Worm (Caenorhabditis elegans) whole organism, mixed stage, embryonic: ENCODE measurements around the gene fbxa-199.
A peak's percentile ranks its signal among the peaks of the same experiment; 100 is the strongest.

Experiments used
- M03D4.4 ChIP-seq: sonication (generic microtip); optimal IDR thresholded peaks from 2 replicates; lab custom pipeline; 2017; ENCODE audit warnings: mild to moderate bottlenecking, missing genetic modification characterization, missing compliant biosample characterization
- bed-3 ChIP-seq: fragments of 200-800 bp; sonication (Bioruptor generic); optimal IDR thresholded peaks from 3 replicates; lab custom pipeline; 2018; ENCODE audit warnings: mild to moderate bottlenecking, missing genetic modification characterization, moderate library complexity, missing compliant biosample characterization
- blmp-1 ChIP-seq: fragments of 150-350 bp; optimal IDR thresholded peaks from 2 replicates; lab custom pipeline; 2014; ENCODE audit warnings: missing biosample characterization, missing genetic modification characterization
- ceh-39 ChIP-seq: fragments of 150-350 bp; optimal IDR thresholded peaks from 2 replicates; lab custom pipeline; 2014; ENCODE audit warnings: missing biosample characterization, missing genetic modification characterization
- ceh-43 ChIP-seq: fragments of 200-800 bp; sonication (Bioruptor generic); optimal IDR thresholded peaks from 2 replicates; lab custom pipeline; 2018; ENCODE audit warnings: mild to moderate bottlenecking, missing genetic modification characterization, moderate library complexity, missing compliant biosample characterization
- ceh-83 ChIP-seq: fragments of 200-800 bp; sonication (Bioruptor generic); optimal IDR thresholded peaks from 2 replicates; lab custom pipeline; 2018; ENCODE audit warnings: mild to moderate bottlenecking, missing genetic modification characterization, missing compliant biosample characterization
- ces-1 ChIP-seq: fragments of 150-350 bp; optimal IDR thresholded peaks from 2 replicates; lab custom pipeline; 2014; ENCODE audit warnings: missing biosample characterization, missing genetic modification reagents, missing genetic modification characterization
- cnd-1 ChIP-seq: fragments of 200-800 bp; sonication (Bioruptor generic); optimal IDR thresholded peaks from 2 replicates; lab custom pipeline; 2018; ENCODE audit warnings: mild to moderate bottlenecking, missing genetic modification characterization, missing compliant biosample characterization
- elt-1 ChIP-seq: sonication (generic microtip); optimal IDR thresholded peaks from 2 replicates; lab custom pipeline; 2017; ENCODE audit warnings: missing genetic modification characterization, mild to moderate bottlenecking, missing compliant biosample characterization, antibody characterized with exemption, moderate library complexity, borderline replicate concordance; ENCODE audit not compliant: insufficient read depth
- elt-3 ChIP-seq: fragments of 150-350 bp; optimal IDR thresholded peaks from 2 replicates; lab custom pipeline; 2014; ENCODE audit warnings: missing biosample characterization, missing genetic modification characterization
- flh-1 ChIP-seq: fragments of 200-800 bp; sonication (Bioruptor generic); optimal IDR thresholded peaks from 2 replicates; lab custom pipeline; 2018; ENCODE audit warnings: mild to moderate bottlenecking, missing genetic modification characterization, moderate library complexity, missing compliant biosample characterization
- ham-2 ChIP-seq: fragments of 200-800 bp; sonication (Bioruptor generic); optimal IDR thresholded peaks from 2 replicates; lab custom pipeline; 2018; ENCODE audit warnings: mild to moderate bottlenecking, missing genetic modification characterization, missing compliant biosample characterization
- hlh-1 ChIP-seq: fragments of 150-350 bp; optimal IDR thresholded peaks from 2 replicates; lab custom pipeline; 2014; ENCODE audit warnings: missing biosample characterization, missing genetic modification reagents, missing genetic modification characterization
- lin-13 ChIP-seq: fragments of 150-350 bp; optimal IDR thresholded peaks from 2 replicates; lab custom pipeline; 2014; ENCODE audit warnings: missing biosample characterization, missing genetic modification characterization
- lin-32 ChIP-seq: fragments of 200-800 bp; sonication (Bioruptor generic); optimal IDR thresholded peaks from 2 replicates; lab custom pipeline; 2018; ENCODE audit warnings: mild to moderate bottlenecking, missing genetic modification characterization, missing compliant biosample characterization
- lsy-2 ChIP-seq: fragments of 150-350 bp; optimal IDR thresholded peaks from 2 replicates; lab custom pipeline; 2014; ENCODE audit warnings: missing biosample characterization, missing genetic modification characterization
- mab-5 ChIP-seq: fragments of 150-350 bp; optimal IDR thresholded peaks from 2 replicates; lab custom pipeline; 2014; ENCODE audit warnings: missing biosample characterization, missing genetic modification characterization
- mep-1 ChIP-seq: fragments of 150-350 bp; optimal IDR thresholded peaks from 2 replicates; lab custom pipeline; 2017; ENCODE audit warnings: missing biosample characterization, missing genetic modification reagents, missing genetic modification characterization, inconsistent platforms
- mls-2 ChIP-seq: sonication (generic microtip); optimal IDR thresholded peaks from 2 replicates; lab custom pipeline; 2016; ENCODE audit warnings: mild to moderate bottlenecking, missing genetic modification characterization, moderate library complexity, missing compliant biosample characterization
- nhr-2 ChIP-seq: fragments of 150-350 bp; optimal IDR thresholded peaks from 2 replicates; lab custom pipeline; 2014; ENCODE audit warnings: missing biosample characterization, missing genetic modification characterization
- nhr-237 ChIP-seq: fragments of 150-350 bp; optimal IDR thresholded peaks from 2 replicates; lab custom pipeline; 2014; ENCODE audit warnings: missing biosample characterization, missing genetic modification characterization
- nhr-28 ChIP-seq: fragments of 150-350 bp; optimal IDR thresholded peaks from 2 replicates; lab custom pipeline; 2014; ENCODE audit warnings: missing biosample characterization, missing genetic modification characterization
- nhr-76 ChIP-seq: sonication (generic microtip); optimal IDR thresholded peaks from 2 replicates; lab custom pipeline; 2017; ENCODE audit warnings: missing biosample characterization, missing genetic modification characterization
- pha-4 ChIP-seq: fragments of 150-350 bp; optimal IDR thresholded peaks from 2 replicates; lab custom pipeline; 2018; ENCODE audit warnings: missing biosample characterization, missing genetic modification reagents, missing genetic modification characterization
- sem-2 ChIP-seq: fragments of 200-800 bp; sonication (Bioruptor generic); optimal IDR thresholded peaks from 2 replicates; lab custom pipeline; 2018; ENCODE audit warnings: mild to moderate bottlenecking, missing genetic modification characterization, missing compliant biosample characterization
- snpc-4 ChIP-seq: fragments of 150-350 bp; optimal IDR thresholded peaks from 2 replicates; lab custom pipeline; 2014; ENCODE audit warnings: missing biosample characterization, missing genetic modification characterization
- sptf-1 ChIP-seq: sonication (generic microtip); optimal IDR thresholded peaks from 2 replicates; lab custom pipeline; 2017; ENCODE audit warnings: mild to moderate bottlenecking, missing genetic modification characterization, moderate library complexity, missing compliant biosample characterization
- tbx-8 ChIP-seq: fragments of 200-800 bp; sonication (Bioruptor generic); optimal IDR thresholded peaks from 2 replicates; lab custom pipeline; 2018; ENCODE audit warnings: mild to moderate bottlenecking, missing genetic modification characterization, moderate library complexity, missing compliant biosample characterization
- unc-120 ChIP-seq: sonication (generic microtip); optimal IDR thresholded peaks from 2 replicates; lab custom pipeline; 2017; ENCODE audit warnings: missing genetic modification characterization, missing compliant biosample characterization; ENCODE audit not compliant: poor library complexity, severe bottlenecking
- unc-39 ChIP-seq: fragments of 150-350 bp; optimal IDR thresholded peaks from 2 replicates; lab custom pipeline; 2014; ENCODE audit warnings: missing biosample characterization, missing genetic modification characterization
- unc-62 ChIP-seq: fragments of 150-350 bp; optimal IDR thresholded peaks from 2 replicates; lab custom pipeline; 2014; ENCODE audit warnings: missing biosample characterization, missing genetic modification reagents, missing genetic modification characterization
- zip-8 ChIP-seq: fragments of 150-350 bp; optimal IDR thresholded peaks from 2 replicates; lab custom pipeline; 2014; ENCODE audit warnings: missing biosample characterization, missing genetic modification characterization
- ztf-11 ChIP-seq: fragments of 150-350 bp; optimal IDR thresholded peaks from 2 replicates; lab custom pipeline; 2014; ENCODE audit warnings: missing biosample characterization, missing genetic modification characterization

Gene fbxa-199

DNA sequence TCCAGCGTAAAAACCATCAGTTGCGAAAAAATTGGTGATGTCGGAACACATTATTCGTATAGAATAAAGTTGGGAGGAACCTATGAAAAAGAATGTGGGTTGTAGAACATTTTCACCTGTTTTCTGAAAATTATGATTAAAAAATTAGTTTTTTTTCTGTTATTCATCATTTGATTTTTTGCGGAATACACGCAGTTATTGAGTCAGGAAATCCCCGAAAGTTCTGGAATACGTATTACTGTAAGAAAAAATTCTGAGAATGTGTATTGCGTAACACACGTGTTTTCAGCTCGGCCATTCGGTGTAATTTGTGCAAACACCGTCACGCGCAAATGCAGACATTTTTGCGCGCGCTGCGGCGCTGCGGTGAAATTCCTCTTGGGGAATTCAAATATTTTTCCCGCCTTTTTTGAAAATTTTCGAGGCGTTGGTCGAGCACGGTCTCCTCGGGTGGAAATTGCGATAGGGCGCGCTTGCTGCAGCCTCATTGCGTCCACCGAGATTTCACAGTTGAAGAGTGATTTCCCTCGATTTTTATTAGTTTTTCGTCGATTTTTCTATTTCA, 9.7 kb downstream of the fbxa-199 start, which contains the start of gene srh-170:
Gene srh-170, minus strand, starts transcription at position 51 of the 565 bp plus-strand sequence.
- TF ChIP-seq zip-8 (tag; lab: Kevin White, UChicago) (peak; percentile 19), blmp-1 (no peak), mep-1 (tag; lab: Kevin White, UChicago) (no peak), snpc-4 (tag; lab: Kevin White, UChicago) (no peak)

DNA sequence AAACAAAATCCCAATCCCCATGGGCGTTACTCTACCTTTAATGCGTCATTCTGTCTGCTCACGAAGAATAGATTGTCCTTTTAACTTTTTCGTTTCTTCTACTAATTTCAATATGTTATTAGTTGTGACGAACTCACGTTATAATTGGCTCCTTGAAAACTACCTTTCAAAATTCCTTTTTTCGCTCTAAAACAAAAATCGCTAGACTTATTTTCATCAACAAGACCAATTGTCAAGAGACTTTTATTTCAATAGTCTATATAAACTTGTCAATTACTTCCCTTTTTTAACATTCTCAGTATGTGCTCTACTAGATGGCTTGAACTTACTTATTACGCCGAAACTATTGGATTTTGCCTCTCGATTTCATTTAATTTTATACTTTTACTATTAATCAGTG, 13.9 kb downstream of the fbxa-199 start, which contains the start of gene str-102:
Gene str-102, plus strand, starts transcription at position 301 of the 400 bp plus-strand sequence.
- TF ChIP-seq mls-2 (tag; lab: Kevin White, UChicago) (no peak), mep-1 (tag; lab: Kevin White, UChicago) (no peak), unc-39 (no peak), hlh-1 (tag; lab: Kevin White, UChicago) (no peak), nhr-237 (tag; lab: Kevin White, UChicago) (no peak), ceh-39 (no peak), ceh-83 (GFP tag; lab: Kevin White, UChicago) (no peak), ceh-43 (no peak), nhr-28 (tag; lab: Kevin White, UChicago) (no peak), lin-13 (no peak), lin-32 (GFP tag; lab: Kevin White, UChicago) (no peak), pha-4 (tag; lab: Kevin White, UChicago) (no peak), nhr-2 (tag; lab: Kevin White, UChicago) (no peak), sptf-1 (tag; lab: Kevin White, UChicago) (no peak), snpc-4 (tag; lab: Kevin White, UChicago) (no peak), flh-1 (GFP tag; lab: Kevin White, UChicago) (no peak), elt-3 (tag; lab: Kevin White, UChicago) (no peak), mab-5 (tag; lab: Kevin White, UChicago) (no peak)

DNA sequence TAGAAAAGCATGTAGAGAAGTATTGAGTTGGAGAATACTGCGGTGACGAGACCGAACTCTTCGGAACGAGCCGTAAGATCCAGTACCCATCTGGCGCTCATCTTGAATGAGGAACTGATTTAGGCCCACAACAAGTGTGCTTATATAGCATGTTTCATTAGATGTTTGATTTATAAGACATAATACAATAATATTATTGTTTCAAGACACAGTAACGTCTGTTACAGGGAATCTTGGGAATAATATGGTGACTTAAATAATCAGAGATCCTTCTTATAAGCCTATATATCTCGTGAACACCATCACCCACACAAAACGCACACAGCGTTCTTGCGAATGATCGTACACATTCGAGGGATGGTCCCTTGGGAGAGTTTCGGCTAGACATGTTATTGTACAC, 14.9 kb downstream of the fbxa-199 start, which contains the start of gene str-88:
Gene str-88, minus strand, starts transcription at position 101 of the 400 bp plus-strand sequence.
- TF ChIP-seq ces-1 (GFP tag; lab: Kevin White, UChicago) (no peak), cnd-1 (tag; lab: Kevin White, UChicago) (no peak), nhr-28 (tag; lab: Kevin White, UChicago) (no peak), mep-1 (tag; lab: Kevin White, UChicago) (no peak), pha-4 (tag; lab: Kevin White, UChicago) (no peak), lsy-2 (tag; lab: Kevin White, UChicago) (no peak), nhr-76 (tag; lab: Kevin White, UChicago) (no peak), lin-32 (GFP tag; lab: Kevin White, UChicago) (no peak), zip-8 (tag; lab: Kevin White, UChicago) (no peak), mls-2 (tag; lab: Kevin White, UChicago) (no peak), elt-1 (tag; lab: Kevin White, UChicago) (no peak), elt-3 (tag; lab: Kevin White, UChicago) (no peak), unc-62 (no peak), M03D4.4 (tag; lab: Kevin White, UChicago) (no peak), lin-13 (no peak), blmp-1 (no peak), ham-2 (GFP tag; lab: Kevin White, UChicago) (no peak), unc-120 (tag; lab: Kevin White, UChicago) (no peak), snpc-4 (tag; lab: Kevin White, UChicago) (no peak), ceh-83 (GFP tag; lab: Kevin White, UChicago) (no peak)

DNA sequence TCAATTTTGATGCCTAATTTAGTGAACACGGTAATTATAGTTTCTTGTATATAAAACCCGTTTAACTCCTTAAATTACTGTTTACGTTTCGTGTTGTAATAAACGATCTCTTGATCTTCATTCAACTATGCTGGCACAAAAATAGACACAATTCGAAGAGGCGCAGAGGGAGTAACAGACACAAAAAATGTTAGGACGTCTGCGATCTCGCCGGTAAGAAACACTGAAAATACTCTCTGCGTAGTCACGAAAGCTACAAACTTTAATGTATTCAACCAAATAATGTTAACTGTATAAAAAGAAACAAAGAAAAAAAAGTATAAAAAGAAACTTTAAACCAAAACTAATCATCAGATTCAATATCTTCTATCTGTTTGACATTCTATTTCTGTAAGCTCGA, 17.8 kb downstream of the fbxa-199 start, which contains the start of gene dhs-23:
Gene dhs-23, plus strand, starts transcription at position 363 of the 400 bp plus-strand sequence.
- TF ChIP-seq ceh-43 (no peak), ham-2 (GFP tag; lab: Kevin White, UChicago) (no peak), sptf-1 (tag; lab: Kevin White, UChicago) (no peak), sem-2 (GFP tag; lab: Kevin White, UChicago) (no peak)
- TF ChIP-seq, all 35 proteins: peak for 0

DNA sequence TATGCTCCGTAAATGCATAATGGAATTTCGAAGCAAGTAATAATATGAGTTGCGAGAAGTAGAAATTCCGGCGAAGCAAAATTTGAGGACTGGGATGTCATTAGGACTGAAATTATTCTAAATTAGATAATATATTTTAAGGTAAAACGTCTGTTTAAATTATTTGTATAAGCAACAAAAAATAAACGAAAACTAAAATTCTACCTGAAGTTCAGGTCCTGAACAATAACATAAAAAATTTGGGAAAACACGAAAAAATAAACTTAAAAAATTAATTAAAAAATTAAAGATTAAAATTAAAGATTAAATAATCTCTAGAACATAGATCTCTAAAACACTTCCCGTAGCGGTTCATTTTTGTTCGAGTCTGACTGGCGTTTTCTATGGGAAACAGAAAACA, 18.8 kb downstream of the fbxa-199 start, which contains the start of gene srh-251:
Gene srh-251, minus strand, starts transcription at position 101 of the 400 bp plus-strand sequence.
- TF ChIP-seq nhr-2 (tag; lab: Kevin White, UChicago) = no peak
- no peak for TF ChIP-seq lin-13
- no peak for TF ChIP-seq ceh-39
- TF ChIP-seq lsy-2 (tag; lab: Kevin White, UChicago) = no peak
- TF ChIP-seq snpc-4 (tag; lab: Kevin White, UChicago) = no peak
- TF ChIP-seq elt-1 (tag; lab: Kevin White, UChicago) = no peak
- no peak for TF ChIP-seq ztf-11 (tag; lab: Kevin White, UChicago)
- TF ChIP-seq mls-2 (tag; lab: Kevin White, UChicago) = no peak
- TF ChIP-seq mep-1 (tag; lab: Kevin White, UChicago) = no peak
- no peak for TF ChIP-seq zip-8 (tag; lab: Kevin White, UChicago)
- no peak for TF ChIP-seq sem-2 (GFP tag; lab: Kevin White, UChicago)
- no peak for TF ChIP-seq ham-2 (GFP tag; lab: Kevin White, UChicago)
- TF ChIP-seq bed-3 (GFP tag; lab: Kevin White, UChicago) = no peak
- no peak for TF ChIP-seq blmp-1
- TF ChIP-seq tbx-8 (GFP tag; lab: Kevin White, UChicago) = no peak
- no peak for TF ChIP-seq nhr-76 (tag; lab: Kevin White, UChicago)
- no peak for TF ChIP-seq ceh-43
- TF ChIP-seq pha-4 (tag; lab: Kevin White, UChicago) = no peak
- no peak for TF ChIP-seq M03D4.4 (tag; lab: Kevin White, UChicago)
- TF ChIP-seq, all 35 proteins: peak for 0
